Worm (Caenorhabditis elegans): ENCODE data around the gene mlt-8.
"Not testable (repeated sequence)": the region's sequence is repeated elsewhere in the genome, so short reads cannot be mapped to it uniquely, and the experiment has no call there.

Gene mlt-8

ce11 chrII:536775-537174 is 35.1 kb downstream of the mlt-8 start, which contains the start of gene T27A1.2:
TSS of gene T27A1.2 (minus strand) at chrII:536875.
- TF ChIP-seq W03F9.2 (tag; optimal IDR thresholded peaks at IDR 0.05) (no peak), dao-5 (tag; optimal IDR thresholded peaks at IDR 0.05) (no peak), him-1 (tag; optimal IDR thresholded peaks at IDR 0.05) (no peak)

- TF ChIP-seq him-1, W03F9.2, dao-5 (tag; optimal IDR thresholded peaks at IDR 0.05): not testable (repeated sequence)
Observed at ce11 chrII:535226-535625, 36.7 kb downstream of the mlt-8 start, which contains the start of gene T27A1.3. TSS of gene T27A1.3 (plus strand) at chrII:535526.

DNA sequence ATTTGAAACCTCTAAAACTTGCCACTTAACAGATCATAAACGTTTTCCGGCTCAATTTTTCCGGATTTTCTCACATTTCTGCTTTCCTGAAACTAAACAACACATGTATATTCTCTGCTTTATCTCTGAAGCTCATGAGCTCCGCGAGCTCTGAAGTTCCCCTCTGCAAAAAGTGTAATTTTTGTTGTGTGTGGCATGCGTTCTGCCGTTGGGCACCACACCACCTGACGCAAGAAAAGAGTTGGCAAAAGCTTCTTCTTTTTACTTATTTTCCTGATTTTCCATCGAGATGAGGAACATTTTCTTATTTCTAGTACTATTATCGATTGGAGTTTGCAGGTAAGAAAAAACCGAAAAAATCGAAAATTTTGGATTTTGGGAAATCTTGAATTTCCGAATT is 45.5 kb downstream of the mlt-8 start, which contains the start of gene lgc-34:
lgc-34 (plus strand) TSS at position 200 of the 400 bp plus-strand sequence.
- no peak for TF ChIP-seq W03F9.2 (tag; optimal IDR thresholded peaks at IDR 0.05)
- no peak for TF ChIP-seq dao-5 (tag; optimal IDR thresholded peaks at IDR 0.05)
- TF ChIP-seq him-1 (tag; optimal IDR thresholded peaks at IDR 0.05), result no peak

ce11 chrII:522302-522701 is 49.6 kb downstream of the mlt-8 start, which contains the start of gene slc-36.2:
TSS of gene slc-36.2 (plus strand) at chrII:522602.
- TF ChIP-seq dao-5 (tag; optimal IDR thresholded peaks at IDR 0.05) (no peak), W03F9.2 (tag; optimal IDR thresholded peaks at IDR 0.05) (no peak)

DNA sequence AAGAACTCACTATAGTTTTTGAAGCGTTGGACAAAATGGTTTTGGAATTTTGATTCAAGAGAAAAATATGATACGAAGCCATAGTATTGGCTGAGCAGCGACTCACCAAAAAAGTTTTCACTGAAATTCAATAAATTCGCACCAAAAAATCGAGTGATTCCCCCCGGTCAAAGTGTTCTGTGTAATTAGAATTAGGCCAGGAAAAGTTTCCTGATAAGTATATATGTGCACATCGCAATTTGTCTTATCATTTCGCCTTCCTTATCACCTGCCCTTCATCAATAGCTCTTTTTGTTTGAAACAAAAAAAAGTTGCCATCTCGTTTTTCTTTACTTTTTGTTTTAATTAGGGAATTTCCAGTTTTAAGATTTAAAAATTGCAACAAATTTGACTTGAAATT is 50.2 kb downstream of the mlt-8 start:
- no peak for TF ChIP-seq W03F9.2 (tag; optimal IDR thresholded peaks at IDR 0.05)
- no peak for TF ChIP-seq him-1 (tag; optimal IDR thresholded peaks at IDR 0.05)
- no peak for TF ChIP-seq dao-5 (tag; optimal IDR thresholded peaks at IDR 0.05)

Data from whole organism, L4/young adult.